Worm (Caenorhabditis elegans): Measurements from ENCODE around the gene pcp-5.

pcp-5 gene

ce11 chrIII:7907515-7907914 is at the start of gene pcp-5:
pcp-5 (minus strand) TSS chrIII:7907615.
- TF ChIP-seq unc-62 (GFP tag; optimal IDR thresholded peaks at IDR 0.05) = peak; percentile 28
- no peak for TF ChIP-seq elt-3 (tag; optimal IDR thresholded peaks at IDR 0.05)
- peak; percentile 83 for TF ChIP-seq hlh-1 (tag; optimal IDR thresholded peaks at IDR 0.05)
- peak; percentile 45 for TF ChIP-seq ceh-39 (tag; optimal IDR thresholded peaks at IDR 0.05)
- TF ChIP-seq mab-5 (tag; optimal IDR thresholded peaks at IDR 0.05) = no peak

- TF ChIP-seq ceh-39 (tag; optimal IDR thresholded peaks at IDR 0.05) = no peak
- no peak for TF ChIP-seq mep-1 (tag; optimal IDR thresholded peaks at IDR 0.05)
- no peak for TF ChIP-seq ceh-83 (GFP tag; optimal IDR thresholded peaks at IDR 0.05)
- TF ChIP-seq lin-32 (GFP tag; optimal IDR thresholded peaks at IDR 0.05) = no peak
- no peak for TF ChIP-seq unc-120 (tag; optimal IDR thresholded peaks at IDR 0.05; ENCODE audit: poor library complexity, severe bottlenecking)
- no peak for TF ChIP-seq flh-1 (GFP tag; optimal IDR thresholded peaks at IDR 0.05)
- TF ChIP-seq cnd-1 (tag; optimal IDR thresholded peaks at IDR 0.05) = no peak
- no peak for TF ChIP-seq unc-62 (GFP tag; optimal IDR thresholded peaks at IDR 0.05)
- no peak for TF ChIP-seq unc-39 (tag; optimal IDR thresholded peaks at IDR 0.05)
Observed at ce11 chrIII:7956965-7957364, 49.5 kb upstream of the pcp-5 start, which contains the start of gene C29E4.9. C29E4.9 (minus strand) TSS chrIII:7957065.

- TF ChIP-seq lsy-2 (tag; optimal IDR thresholded peaks at IDR 0.05) = no peak
- no peak for TF ChIP-seq tbx-8 (GFP tag; optimal IDR thresholded peaks at IDR 0.05)
- no peak for TF ChIP-seq nhr-2 (tag; optimal IDR thresholded peaks at IDR 0.05)
- no peak for TF ChIP-seq ceh-43 (GFP tag; optimal IDR thresholded peaks at IDR 0.05)
- no peak for TF ChIP-seq nhr-28 (tag; optimal IDR thresholded peaks at IDR 0.05)
- no peak for TF ChIP-seq pha-4 (tag; optimal IDR thresholded peaks at IDR 0.05)
- no peak for TF ChIP-seq sem-2 (GFP tag; optimal IDR thresholded peaks at IDR 0.05)
- TF ChIP-seq sptf-1 (tag; optimal IDR thresholded peaks at IDR 0.05) = no peak
- no peak for TF ChIP-seq elt-1 (tag; optimal IDR thresholded peaks at IDR 0.05; ENCODE audit: borderline replicate concordance, insufficient read depth)
- TF ChIP-seq lin-13 (tag; optimal IDR thresholded peaks at IDR 0.05) = no peak
- no peak for TF ChIP-seq ces-1 (GFP tag; optimal IDR thresholded peaks at IDR 0.05)
- TF ChIP-seq unc-62 (GFP tag; optimal IDR thresholded peaks at IDR 0.05) = no peak
- no peak for TF ChIP-seq elt-3 (tag; optimal IDR thresholded peaks at IDR 0.05)
- TF ChIP-seq nhr-237 (tag; optimal IDR thresholded peaks at IDR 0.05) = no peak
Observed at ce11 chrIII:7953208-7953607, 45.8 kb upstream of the pcp-5 start, which contains the start of gene let-754. let-754 (minus strand) TSS chrIII:7953308.

- TF ChIP-seq lsy-2 (tag; optimal IDR thresholded peaks at IDR 0.05) = peak; percentile 24
- TF ChIP-seq ces-1 (GFP tag; optimal IDR thresholded peaks at IDR 0.05) = no peak
- no peak for TF ChIP-seq hlh-1 (tag; optimal IDR thresholded peaks at IDR 0.05)
- TF ChIP-seq mep-1 (tag; optimal IDR thresholded peaks at IDR 0.05) = peak; percentile 14
- TF ChIP-seq sptf-1 (tag; optimal IDR thresholded peaks at IDR 0.05) = no peak
- TF ChIP-seq drap-1 (GFP tag; optimal IDR thresholded peaks at IDR 0.05) = no peak
- no peak for TF ChIP-seq nhr-12 (tag; optimal IDR thresholded peaks at IDR 0.05)
- no peak for TF ChIP-seq cnd-1 (tag; optimal IDR thresholded peaks at IDR 0.05)
Observed at ce11 chrIII:7952077-7952765, 44.8 kb upstream of the pcp-5 start, which contains the start of gene C29E4.15. C29E4.15 (plus strand) TSS chrIII:7952623.

ce11 chrIII:7950447-7950846 is 43.0 kb upstream of the pcp-5 start:
- TF ChIP-seq ces-1 (GFP tag; optimal IDR thresholded peaks at IDR 0.05) = no peak

DNA sequence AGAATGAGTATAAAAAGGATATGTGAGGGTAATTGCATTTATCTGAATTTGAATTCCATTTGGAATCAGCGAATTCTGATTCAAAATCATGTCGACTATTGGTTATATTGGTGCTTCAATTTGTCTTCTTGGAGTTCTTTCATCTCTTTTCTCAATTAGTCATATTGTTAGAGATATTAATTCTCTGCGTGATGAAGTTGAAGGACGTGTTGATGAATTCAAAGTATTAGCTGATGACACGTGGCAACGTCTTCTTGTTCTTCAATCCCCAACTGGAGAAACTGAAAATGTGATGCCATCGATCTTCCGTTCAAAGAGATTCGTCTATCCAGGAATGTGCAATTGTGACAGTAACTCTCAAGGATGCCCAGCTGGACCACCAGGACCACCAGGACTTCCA is 41.4 kb upstream of the pcp-5 start, which contains the start of gene col-90:
Gene col-90 (plus strand): TSS at position 37 of the 400 bp plus-strand sequence.
- no peak for TF ChIP-seq sptf-1 (tag; optimal IDR thresholded peaks at IDR 0.05)
- no peak for TF ChIP-seq mep-1 (tag; optimal IDR thresholded peaks at IDR 0.05)
- no peak for TF ChIP-seq ceh-83 (GFP tag; optimal IDR thresholded peaks at IDR 0.05)
- TF ChIP-seq flh-1 (GFP tag; optimal IDR thresholded peaks at IDR 0.05) = no peak
- no peak for TF ChIP-seq cnd-1 (tag; optimal IDR thresholded peaks at IDR 0.05)
- no peak for TF ChIP-seq ces-1 (GFP tag; optimal IDR thresholded peaks at IDR 0.05)
- TF ChIP-seq mab-5 (tag; optimal IDR thresholded peaks at IDR 0.05) = no peak
- TF ChIP-seq nhr-237 (tag; optimal IDR thresholded peaks at IDR 0.05) = no peak
- no peak for TF ChIP-seq lin-13 (tag; optimal IDR thresholded peaks at IDR 0.05)
- TF ChIP-seq elt-3 (tag; optimal IDR thresholded peaks at IDR 0.05) = no peak
